Worm (Caenorhabditis elegans): ENCODE results near the gene slc-9B.2.

The slc-9B.2 gene

ce11 chrV:16300276-16300675 is 38.6 kb upstream of the slc-9B.2 start, which contains the start of gene srbc-82:
TSS of gene srbc-82 (plus strand) at chrV:16300576.
- TF ChIP-seq zfh-2 (GFP tag; conservative IDR thresholded peaks at IDR 0.05) (no peak), bed-1 (GFP tag; IDR thresholded peaks at IDR 0.05) (no peak), akir-1 (GFP tag; optimal IDR thresholded peaks at IDR 0.05) (no peak), nhr-27 (tag; optimal IDR thresholded peaks at IDR 0.05) (no peak), egrh-3 (GFP tag; IDR thresholded peaks at IDR 0.05) (no peak), ceh-27 (GFP tag; optimal IDR thresholded peaks at IDR 0.05) (no peak), B0035.1 (tag; optimal IDR thresholded peaks at IDR 0.05) (no peak)

DNA sequence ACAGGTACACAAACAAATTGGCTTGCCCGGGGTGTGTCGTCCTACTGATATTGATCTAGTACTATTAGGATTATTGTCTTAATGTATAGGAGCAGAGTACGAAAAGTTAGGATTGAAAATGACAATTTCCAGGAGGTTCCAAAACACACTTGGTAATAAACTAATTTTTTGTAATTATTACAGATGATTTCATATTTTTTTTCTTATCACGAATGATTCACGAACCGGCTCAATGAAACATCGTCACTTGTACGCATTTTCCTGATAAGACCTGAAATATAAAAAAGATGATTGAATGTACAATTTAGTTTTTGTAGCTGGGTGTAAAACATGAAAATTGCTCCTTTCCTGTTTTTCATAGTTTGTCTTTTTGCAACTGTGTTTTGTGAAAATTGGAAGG is 36.4 kb upstream of the slc-9B.2 start, which contains the start of the genes C31A11.13 and oac-6:
Gene C31A11.13 (minus strand): TSS at position 113 of the 400 bp plus-strand sequence.
Gene oac-6 (plus strand): TSS at position 279 of the 400 bp plus-strand sequence.
- TF ChIP-seq ceh-79 (tag; optimal IDR thresholded peaks at IDR 0.05) (no peak), snpc-4 (GFP tag; optimal IDR thresholded peaks at IDR 0.05) (no peak), snpc-4 (tag; optimal IDR thresholded peaks at IDR 0.05) (peak in 2 of 4 experiments; percentile 14 to 41)

- TF ChIP-seq cebp-1 (GFP tag; IDR thresholded peaks at IDR 0.05): no peak
- TF ChIP-seq cebp-1 (tag; optimal IDR thresholded peaks at IDR 0.05): no peak
- no peak for TF ChIP-seq nfyb-1 (GFP tag; IDR thresholded peaks at IDR 0.05)
- TF ChIP-seq snpc-1.3 (tag; optimal IDR thresholded peaks at IDR 0.05; ENCODE audit: insufficient read depth): no peak
- no peak for TF ChIP-seq rcor-1 (GFP tag; IDR thresholded peaks at IDR 0.05)
- no peak for TF ChIP-seq C17E4.6 (GFP tag; IDR thresholded peaks at IDR 0.05)
- no peak for TF ChIP-seq dpl-1 (GFP tag; optimal IDR thresholded peaks at IDR 0.05)
- TF ChIP-seq B0019.2 (GFP tag; conservative IDR thresholded peaks at IDR 0.05): no peak
These were observed 31.6 kb upstream of the slc-9B.2 start, which contains the start of gene srxa-7 for ce11 chrV:16307253-16307652. TSS of gene srxa-7 (plus strand) at chrV:16307553.

- no peak for TF ChIP-seq ama-1 (optimal IDR thresholded peaks at IDR 0.05)
- TF ChIP-seq ama-1 (GFP tag; optimal IDR thresholded peaks at IDR 0.05): no peak
- TF ChIP-seq Y56A3A.18 (GFP tag; IDR thresholded peaks at IDR 0.05): no peak
- no peak for TF ChIP-seq aptf-3 (GFP tag; IDR thresholded peaks at IDR 0.05)
- TF ChIP-seq die-1 (tag; optimal IDR thresholded peaks at IDR 0.05): no peak
- no peak for TF ChIP-seq madf-6 (GFP tag; IDR thresholded peaks at IDR 0.05)
- no peak for TF ChIP-seq pbrm-1 (GFP tag; IDR thresholded peaks at IDR 0.05)
- no peak for TF ChIP-seq zfh-2 (GFP tag; conservative IDR thresholded peaks at IDR 0.05)
- TF ChIP-seq nhr-80 (tag; optimal IDR thresholded peaks at IDR 0.05): no peak
These were observed 30.5 kb upstream of the slc-9B.2 start for ce11 chrV:16308343-16308742.

ce11 chrV:16309523-16309922 is 29.3 kb upstream of the slc-9B.2 start, which contains the start of gene oac-7:
TSS of gene oac-7 (plus strand) at chrV:16309805.
- TF ChIP-seq cebp-1 (GFP tag; IDR thresholded peaks at IDR 0.05): no peak
- TF ChIP-seq cebp-1 (tag; optimal IDR thresholded peaks at IDR 0.05): peak; percentile 85
- TF ChIP-seq lag-1 (GFP tag; IDR thresholded peaks at IDR 0.05): no peak

- no peak for TF ChIP-seq let-607 (tag; optimal IDR thresholded peaks at IDR 0.05)
- no peak for TF ChIP-seq C17E4.6 (GFP tag; IDR thresholded peaks at IDR 0.05)
- TF ChIP-seq F49E8.2 (tag; optimal IDR thresholded peaks at IDR 0.05; ENCODE audit: insufficient read depth): no peak
- no peak for TF ChIP-seq lag-1 (GFP tag; IDR thresholded peaks at IDR 0.05)
- TF ChIP-seq xnd-1 (tag; optimal IDR thresholded peaks at IDR 0.05): no peak
- no peak for TF ChIP-seq B0019.2 (GFP tag; conservative IDR thresholded peaks at IDR 0.05)
- TF ChIP-seq ztf-6 (GFP tag; IDR thresholded peaks at IDR 0.05): no peak
- TF ChIP-seq hlh-12 (tag; optimal IDR thresholded peaks at IDR 0.05): no peak
- no peak for TF ChIP-seq egl-44 (GFP tag; IDR thresholded peaks at IDR 0.05)
- no peak for TF ChIP-seq K11D2.4 (GFP tag; IDR thresholded peaks at IDR 0.05)
- no peak for TF ChIP-seq egl-18 (GFP tag; IDR thresholded peaks at IDR 0.05)
- TF ChIP-seq F23B12.7 (tag; optimal IDR thresholded peaks at IDR 0.05; ENCODE audit: insufficient read depth): no peak
- no peak for TF ChIP-seq dpff-1 (tag; optimal IDR thresholded peaks at IDR 0.05)
- no peak for TF ChIP-seq egrh-3 (GFP tag; IDR thresholded peaks at IDR 0.05)
These were observed 23.8 kb upstream of the slc-9B.2 start, which contains the start of gene str-214 for ce11 chrV:16315004-16315403. TSS of gene str-214 (plus strand) at chrV:16315304.

Data from whole organism, young adult.